Fruit fly (Drosophila melanogaster) whole organism, embryonic: ENCODE data around the gene Pde9.

Source experiments
- Adf1 ChIP-seq: fragments of 200-800 bp; sonication (Bioruptor generic); IDR thresholded peaks from 2 replicates; pipeline ENCODE4 v1.3.6; 2022; ENCODE audit warnings: missing biosample characterization, missing genetic modification characterization
- BEAF-32 ChIP-seq: fragments of 200-800 bp; sonication (Bioruptor generic); optimal IDR thresholded peaks from 3 replicates; lab custom pipeline; 2017; ENCODE audit warnings: missing biosample characterization, missing genetic modification characterization, mild to moderate bottlenecking, moderate library complexity, missing genetic modification reagents
- CG11504 ChIP-seq: fragments of 200-800 bp; sonication (Bioruptor generic); optimal IDR thresholded peaks from 3 replicates; lab custom pipeline; 2019; ENCODE audit warnings: missing biosample characterization, mild to moderate bottlenecking, missing genetic modification characterization, moderate library complexity
- CG11696 ChIP-seq: fragments of 200-800 bp; sonication (Bioruptor generic); IDR thresholded peaks from 2 replicates; pipeline ENCODE4 v1.3.6; 2022; ENCODE audit warnings: missing biosample characterization, missing genetic modification characterization
- CG13287 ChIP-seq: fragments of 200-800 bp; sonication (Bioruptor generic); IDR thresholded peaks from 2 replicates; pipeline ENCODE4 v1.3.6; 2022; ENCODE audit warnings: missing biosample characterization, missing genetic modification characterization; ENCODE audit not compliant: partially characterized antibody
- CG17385 ChIP-seq: fragments of 200-800 bp; sonication (Bioruptor generic); optimal IDR thresholded peaks from 3 replicates; lab custom pipeline; 2018; ENCODE audit warnings: missing biosample characterization, mild to moderate bottlenecking, missing genetic modification characterization
- CG18476 ChIP-seq: fragments of 200-800 bp; sonication (Bioruptor generic); optimal IDR thresholded peaks from 2 replicates; lab custom pipeline; 2016; ENCODE audit warnings: missing biosample characterization, mild to moderate bottlenecking, missing genetic modification characterization
- CG18599 ChIP-seq: fragments of 200-800 bp; sonication (Bioruptor generic); optimal IDR thresholded peaks from 3 replicates; lab custom pipeline; 2017; ENCODE audit warnings: missing biosample characterization, missing genetic modification characterization, mild to moderate bottlenecking, moderate library complexity, missing genetic modification reagents
- CG34224 ChIP-seq: fragments of 200-800 bp; sonication (Bioruptor generic); IDR thresholded peaks from 3 replicates; pipeline ENCODE4 v1.3.6; 2022; ENCODE audit warnings: missing biosample characterization, missing genetic modification characterization; ENCODE audit not compliant: partially characterized antibody
- CG34422 ChIP-seq: fragments of 200-800 bp; sonication (Bioruptor generic); IDR thresholded peaks from 3 replicates; pipeline ENCODE4 v1.3.6; 2022; ENCODE audit warnings: missing biosample characterization, missing genetic modification characterization
- CG42726 ChIP-seq: fragments of 200-800 bp; sonication (Bioruptor generic); IDR thresholded peaks from 2 replicates; pipeline ENCODE4 v1.3.6; 2022; ENCODE audit warnings: missing biosample characterization, missing genetic modification characterization; ENCODE audit not compliant: partially characterized antibody
- CG6175 ChIP-seq: fragments of 200-800 bp; sonication (Bioruptor generic); IDR thresholded peaks from 3 replicates; pipeline ENCODE4 v1.3.6; 2022; ENCODE audit warnings: missing biosample characterization, missing genetic modification characterization
- CG6813 ChIP-seq: fragments of 200-800 bp; sonication (Bioruptor generic); optimal IDR thresholded peaks from 2 replicates; lab custom pipeline; 2017; ENCODE audit warnings: missing biosample characterization, missing genetic modification characterization, mild to moderate bottlenecking, moderate library complexity, missing genetic modification reagents
- CG7357 ChIP-seq: fragments of 200-800 bp; sonication (Bioruptor generic); IDR thresholded peaks from 3 replicates; pipeline ENCODE4 v1.3.6; 2022; ENCODE audit warnings: missing biosample characterization, missing genetic modification characterization
- CG8281 ChIP-seq: fragments of 200-800 bp; sonication (Bioruptor generic); optimal IDR thresholded peaks from 2 replicates; lab custom pipeline; 2018; ENCODE audit warnings: missing biosample characterization, mild to moderate bottlenecking, missing genetic modification characterization, moderate library complexity
- CG8290 ChIP-seq, 3 experiments: fragments of 200-800 bp; sonication (Bioruptor generic); optimal IDR thresholded peaks; 2 replicates each; lab custom pipeline; 2016 to 2019; ENCODE audit warnings: missing biosample characterization in 3 of 3, missing genetic modification characterization in 3 of 3, mild to moderate bottlenecking in 2 of 3, moderate library complexity in 1 of 3
- Dbx ChIP-seq: fragments of 200-800 bp; sonication (Bioruptor generic); IDR thresholded peaks from 3 replicates; pipeline ENCODE4 v1.3.6; 2022; ENCODE audit warnings: missing biosample characterization, missing genetic modification characterization
- Deaf1 ChIP-seq: fragments of 200-800 bp; optimal IDR thresholded peaks from 3 replicates; lab custom pipeline; 2019; ENCODE audit warnings: missing biosample characterization, mild to moderate bottlenecking, missing genetic modification characterization, moderate library complexity
- Drgx ChIP-seq: fragments of 200-800 bp; sonication (Bioruptor generic); IDR thresholded peaks from 2 replicates; pipeline ENCODE4 v1.3.6; 2022; ENCODE audit warnings: missing biosample characterization, missing genetic modification characterization
- E2f2 ChIP-seq: fragments of 200-800 bp; sonication (Bioruptor generic); IDR thresholded peaks from 2 replicates; pipeline ENCODE4 v1.3.6; 2022; ENCODE audit warnings: missing biosample characterization, missing genetic modification characterization
- Ets65A ChIP-seq: fragments of 200-800 bp; sonication (Bioruptor generic); peaks from one replicate; lab custom pipeline; 2016; ENCODE audit warnings: missing biosample characterization, missing genetic modification characterization
- Ets97D ChIP-seq: fragments of 200-800 bp; sonication (Bioruptor generic); optimal IDR thresholded peaks from 3 replicates; lab custom pipeline; 2016; ENCODE audit warnings: missing biosample characterization, missing genetic modification characterization
- Fer1 ChIP-seq: fragments of 200-800 bp; sonication (Bioruptor generic); optimal IDR thresholded peaks from 2 replicates; lab custom pipeline; 2017; ENCODE audit warnings: missing biosample characterization, mild to moderate bottlenecking, missing genetic modification characterization
- Hsf ChIP-seq: fragments of 200-800 bp; sonication (Bioruptor generic); optimal IDR thresholded peaks from 3 replicates; lab custom pipeline; 2016; ENCODE audit warnings: missing biosample characterization, missing genetic modification characterization
- Kr ChIP-seq: fragments of 200-800 bp; sonication (Bioruptor generic); optimal IDR thresholded peaks from 2 replicates; lab custom pipeline; 2017; ENCODE audit warnings: missing biosample characterization, mild to moderate bottlenecking, missing genetic modification characterization
- Lim3 ChIP-seq: fragments of 200-800 bp; sonication (Bioruptor generic); IDR thresholded peaks from 2 replicates; pipeline ENCODE4 v1.3.6; 2022; ENCODE audit warnings: missing biosample characterization, missing genetic modification characterization
- Meics ChIP-seq: fragments of 200-800 bp; sonication (Bioruptor generic); optimal IDR thresholded peaks from 2 replicates; lab custom pipeline; 2017; ENCODE audit warnings: missing biosample characterization, mild to moderate bottlenecking, missing genetic modification characterization
- bsh ChIP-seq, 2 experiments: fragments of 200-800 bp; sonication (Bioruptor generic); optimal IDR thresholded peaks; 2 replicates each; lab custom pipeline; 2017 to 2018; ENCODE audit warnings: mild to moderate bottlenecking in 2 of 2, missing biosample characterization in 2 of 2, missing genetic modification characterization in 2 of 2, moderate library complexity in 1 of 2
- chinmo ChIP-seq: fragments of 200-800 bp; sonication (Bioruptor generic); IDR thresholded peaks from 4 replicates; pipeline ENCODE4 v1.3.6; 2022; ENCODE audit warnings: missing biosample characterization, missing genetic modification characterization; ENCODE audit not compliant: partially characterized antibody
- en ChIP-seq: fragments of 200-800 bp; sonication (Bioruptor generic); optimal IDR thresholded peaks from 2 replicates; lab custom pipeline; 2016; ENCODE audit warnings: missing biosample characterization, missing genetic modification characterization
- ewg ChIP-seq: fragments of 200-800 bp; sonication (Bioruptor generic); optimal IDR thresholded peaks from 3 replicates; lab custom pipeline; 2017; ENCODE audit warnings: mild to moderate bottlenecking, missing biosample characterization, missing genetic modification reagents, missing genetic modification characterization
- gt ChIP-seq: fragments of 200-800 bp; sonication (Bioruptor generic); IDR thresholded peaks from 2 replicates; pipeline ENCODE4 v1.3.6; 2022; ENCODE audit warnings: missing biosample characterization, missing genetic modification characterization
- ham ChIP-seq: fragments of 200-800 bp; sonication (Bioruptor generic); IDR thresholded peaks from 2 replicates; pipeline ENCODE4 v1.3.6; 2022; ENCODE audit warnings: missing biosample characterization, missing genetic modification characterization
- hkb ChIP-seq, 2 experiments: fragments of 200-800 bp in 1 of 2; fragments of >200 bp in 1 of 2; sonication (Bioruptor generic) in 1 of 2; IDR thresholded peaks in 1 of 2; optimal IDR thresholded peaks in 1 of 2; 2 replicates each; pipeline versions ENCODE4 v1.3.6 to Lab custom; 2017 to 2022; ENCODE audit warnings: missing biosample characterization in 1 of 2, missing genetic modification characterization in 1 of 2
- nmo ChIP-seq: fragments of 200-800 bp; sonication (Bioruptor generic); optimal IDR thresholded peaks from 2 replicates; lab custom pipeline; 2018; ENCODE audit warnings: missing biosample characterization, mild to moderate bottlenecking, missing genetic modification characterization, moderate library complexity
- pita ChIP-seq: fragments of 200-800 bp; sonication (Bioruptor generic); optimal IDR thresholded peaks from 2 replicates; lab custom pipeline; 2017; ENCODE audit warnings: missing biosample characterization, mild to moderate bottlenecking, missing genetic modification characterization
- pzg ChIP-seq: fragments of 200-800 bp; sonication (Bioruptor generic); optimal IDR thresholded peaks from 3 replicates; lab custom pipeline; 2018; ENCODE audit warnings: missing biosample characterization, mild to moderate bottlenecking, missing genetic modification characterization, moderate library complexity
- ranshi ChIP-seq: fragments of 200-800 bp; sonication (Bioruptor generic); IDR thresholded peaks from 2 replicates; pipeline ENCODE4 v1.3.6; 2022; ENCODE audit warnings: missing biosample characterization, missing genetic modification characterization
- sens ChIP-seq: fragments of 200-800 bp; sonication (Bioruptor generic); peaks from one replicate; lab custom pipeline; 2016; ENCODE audit warnings: missing biosample characterization, missing genetic modification characterization
- slbo ChIP-seq: fragments of 200-800 bp; sonication (Bioruptor generic); IDR thresholded peaks from 2 replicates; pipeline ENCODE4 v1.3.6; 2022; ENCODE audit warnings: missing biosample characterization, missing genetic modification characterization
- stwl ChIP-seq: fragments of 200-800 bp; sonication (Bioruptor generic); optimal IDR thresholded peaks from 3 replicates; lab custom pipeline; 2018; ENCODE audit warnings: missing biosample characterization, mild to moderate bottlenecking, missing genetic modification characterization, moderate library complexity
- sug ChIP-seq: fragments of 200-800 bp; optimal IDR thresholded peaks from 2 replicates; lab custom pipeline; 2019; ENCODE audit warnings: missing biosample characterization, mild to moderate bottlenecking, missing genetic modification characterization, moderate library complexity

The Pde9 gene

dm6 chrX:12831323-12831722, 65.8 kb downstream of the Pde9 start:
- TF ChIP-seq BEAF-32 (no peak), ham (no peak), CG17385 (no peak), hkb (optimal IDR thresholded peaks at IDR 0.05; lab: Kevin White, UChicago) (no peak), hkb (GFP tag; IDR thresholded peaks at IDR 0.05; lab: Robert Waterston, UW) (no peak)

- peak; percentile 91 for TF ChIP-seq stwl (tag; lab: Kevin White, UChicago)
- TF ChIP-seq Hsf (GFP tag; lab: Kevin White, UChicago): no peak
- TF ChIP-seq, all 482 proteins: peak for 1
These were observed 75.6 kb downstream of the Pde9 start for dm6 chrX:12821556-12821955.

dm6 chrX:12801357-12801756, 95.8 kb downstream of the Pde9 start, which contains the start of gene Nep6:
Gene Nep6, plus strand, starts transcription at chrX:12801661.
- TF ChIP-seq sug (peak; percentile 32), CG11696 (no peak), CG18476 (GFP tag; lab: Kevin White, UChicago) (peak; percentile 24), CG8281 (tag; lab: Kevin White, UChicago) (no peak), CG6175 (GFP tag; lab: Robert Waterston, UW) (no peak), bsh (GFP tag; optimal IDR thresholded peaks at IDR 0.05; lab: Kevin White, UChicago) (no peak)

- 0 out of 2 replicates have a peak, but pooled peaks have one; percentile 27 for TF ChIP-seq E2f2 (GFP tag; lab: Robert Waterston, UW)
- TF ChIP-seq sens: peak; percentile 22
- TF ChIP-seq Deaf1: peak; percentile 68
- peak; percentile 26 for TF ChIP-seq pita (GFP tag; lab: Kevin White, UChicago)
- TF ChIP-seq CG7357 (GFP tag; lab: Robert Waterston, UW): no peak
- peak; percentile 9 for TF ChIP-seq CG18599 (GFP tag; lab: Kevin White, UChicago)
- TF ChIP-seq ewg: peak; percentile 20
- no peak for TF ChIP-seq CG8290 (GFP tag; optimal IDR thresholded peaks at IDR 0.05; lab: Kevin White, UChicago)
- peak in 1 of 2 experiments; percentile 19 for TF ChIP-seq CG8290 (tag; optimal IDR thresholded peaks at IDR 0.05; lab: Kevin White, UChicago)
- no peak for TF ChIP-seq gt
- TF ChIP-seq CG11504: peak; percentile 100
- TF ChIP-seq CG34422 (GFP tag; lab: Robert Waterston, UW): no peak
- peak; percentile 18 for TF ChIP-seq Meics (GFP tag; lab: Kevin White, UChicago)
- TF ChIP-seq nmo: no peak
- no peak for TF ChIP-seq hkb (optimal IDR thresholded peaks at IDR 0.05; lab: Kevin White, UChicago)
- no peak for TF ChIP-seq hkb (GFP tag; IDR thresholded peaks at IDR 0.05; lab: Robert Waterston, UW)
- TF ChIP-seq Drgx (GFP tag; lab: Robert Waterston, UW): 0 out of 2 replicates have a peak, but pooled peaks have one; percentile 33
- TF ChIP-seq Lim3: no peak
- no peak for TF ChIP-seq Dbx (GFP tag; lab: Robert Waterston, UW)
- peak; percentile 43; the same call in 1 of the 2 replicates for TF ChIP-seq CG13287 (GFP tag; lab: Robert Waterston, UW)
- TF ChIP-seq CG6813 (GFP tag; lab: Kevin White, UChicago): no peak
- TF ChIP-seq Ets65A (GFP tag; lab: Kevin White, UChicago): peak; percentile 46
- TF ChIP-seq Adf1 (GFP tag; lab: Robert Waterston, UW): peak; percentile 12; the same call in 1 of the 2 replicates
- peak; percentile 50 for TF ChIP-seq Fer1
- 0 out of 2 replicates have a peak, but pooled peaks have one; percentile 47 for TF ChIP-seq CG42726 (GFP tag; lab: Robert Waterston, UW)
- TF ChIP-seq ranshi (GFP tag; lab: Robert Waterston, UW): no peak
- TF ChIP-seq CG34224 (GFP tag; lab: Robert Waterston, UW): 0 out of 3 replicates have a peak, but pooled peaks have one; percentile 9
- TF ChIP-seq pzg (GFP tag; lab: Kevin White, UChicago): peak; percentile 5
- TF ChIP-seq en (GFP tag; lab: Kevin White, UChicago): no peak
- TF ChIP-seq Ets97D (GFP tag; lab: Kevin White, UChicago): peak; percentile 81
- no peak for TF ChIP-seq chinmo (GFP tag; lab: Robert Waterston, UW)
- TF ChIP-seq Kr: no peak
- TF ChIP-seq slbo (GFP tag; lab: Robert Waterston, UW): 0 out of 2 replicates have a peak, but pooled peaks have one; percentile 2
These were observed 112.3 kb downstream of the Pde9 start, which contains the start of gene CG32647 for dm6 chrX:12784690-12785441. Gene CG32647, minus strand, starts transcription at chrX:12784958.
